Fruit fly (Drosophila melanogaster): ENCODE results near the gene repo.

The repo gene

dm6 chr3R:18226043-18226808 lies 9.8 kb upstream of the repo start, which contains the start of the genes CG7168 and Mdh2 (continued):
- TF ChIP-seq Hsf (GFP tag; optimal IDR thresholded peaks at IDR 0.05) (no peak), hkb (optimal IDR thresholded peaks at IDR 0.05) (no peak), hkb (GFP tag; IDR thresholded peaks at IDR 0.05) (no peak), CHES-1-like (GFP tag; optimal IDR thresholded peaks at IDR 0.05) (peak; percentile 36), CG9727 (GFP tag; optimal IDR thresholded peaks at IDR 0.05) (no peak), CG18619 (GFP tag; optimal IDR thresholded peaks at IDR 0.05) (no peak), Neu2 (GFP tag; optimal IDR thresholded peaks at IDR 0.05; ENCODE audit: borderline replicate concordance) (no peak), Lpt (GFP tag; optimal IDR thresholded peaks at IDR 0.05) (no peak), CG2116 (GFP tag; optimal IDR thresholded peaks at IDR 0.05) (peak; percentile 98), tgo (GFP tag; IDR thresholded peaks at IDR 0.05) (no peak), CG16813 (GFP tag; IDR thresholded peaks at IDR 0.05; ENCODE audit: partially characterized antibody) (peak; percentile 81), cg (GFP tag; optimal IDR thresholded peaks at IDR 0.05) (no peak), ind (GFP tag; optimal IDR thresholded peaks at IDR 0.05) (no peak), Jarid2 (GFP tag; optimal IDR thresholded peaks at IDR 0.05) (no peak), Tbp (GFP tag; optimal IDR thresholded peaks at IDR 0.05) (no peak), CG15601 (tag; optimal IDR thresholded peaks at IDR 0.05) (peak; percentile 15), CG18599 (GFP tag; optimal IDR thresholded peaks at IDR 0.05) (no peak), ttk (GFP tag; IDR thresholded peaks at IDR 0.05) (no peak), gfzf (GFP tag; optimal IDR thresholded peaks at IDR 0.05) (peak; percentile 18), sens-2 (GFP tag; IDR thresholded peaks at IDR 0.05) (no peak), unc-4 (GFP tag; IDR thresholded peaks at IDR 0.05; ENCODE audit: partially characterized antibody) (peak; percentile 82), btn (GFP tag; optimal IDR thresholded peaks at IDR 0.05) (no peak), sim (GFP tag; IDR thresholded peaks at IDR 0.05) (no peak), CG8944 (GFP tag; optimal IDR thresholded peaks at IDR 0.05) (no peak), CG5180 (GFP tag; optimal IDR thresholded peaks at IDR 0.05) (no peak), CG6683 (GFP tag; optimal IDR thresholded peaks at IDR 0.05) (no peak), jigr1 (GFP tag; IDR thresholded peaks at IDR 0.05) (no peak), Antp (GFP tag; optimal IDR thresholded peaks at IDR 0.05) (no peak), nau (GFP tag; optimal IDR thresholded peaks at IDR 0.05) (no peak), insv (GFP tag; optimal IDR thresholded peaks at IDR 0.05) (no peak), Optix (GFP tag; IDR thresholded peaks at IDR 0.05) (no peak), CG9932 (GFP tag; IDR thresholded peaks at IDR 0.05) (no peak), CG12219 (GFP tag; optimal IDR thresholded peaks at IDR 0.05) (no peak), salm (tag; optimal IDR thresholded peaks at IDR 0.05) (no peak), tin (GFP tag; optimal IDR thresholded peaks at IDR 0.05) (peak; percentile 4), CG8281 (tag; optimal IDR thresholded peaks at IDR 0.05) (no peak), CG12299 (tag; optimal IDR thresholded peaks at IDR 0.05) (no peak), eve (GFP tag; optimal IDR thresholded peaks at IDR 0.05) (no peak), CG10462 (GFP tag; optimal IDR thresholded peaks at IDR 0.05) (no peak), Hr78 (GFP tag; optimal IDR thresholded peaks at IDR 0.05) (no peak), Elba2 (GFP tag; optimal IDR thresholded peaks at IDR 0.05) (no peak), scrt (GFP tag; optimal IDR thresholded peaks at IDR 0.05) (peak; percentile 51), CG12236 (GFP tag; optimal IDR thresholded peaks at IDR 0.05) (no peak), CG12155 (GFP tag; optimal IDR thresholded peaks at IDR 0.05) (no peak)
